Worm (Caenorhabditis elegans): Measurements from ENCODE around the gene uaf-2.

uaf-2 gene

DNA sequence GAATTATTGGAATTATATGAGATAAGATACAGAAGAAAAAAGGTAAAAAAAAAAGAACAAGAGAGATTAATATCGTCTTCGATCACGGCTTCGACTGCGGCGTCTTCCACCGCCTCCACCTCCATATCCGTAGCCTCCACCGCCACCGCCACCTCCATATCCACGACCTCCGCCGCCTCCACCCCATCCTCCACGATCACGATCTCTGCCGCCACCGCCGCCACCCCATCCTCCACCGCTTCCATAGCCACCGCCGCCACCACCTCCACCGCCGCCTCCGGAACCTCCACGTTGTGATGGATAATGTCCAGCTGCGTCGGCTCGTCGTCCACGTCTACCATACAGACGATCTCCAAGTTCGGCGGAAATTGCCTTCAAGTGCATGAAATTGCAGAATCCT, 1.7 kb downstream of the uaf-2 start:
- no peak for TF ChIP-seq him-1 (tag; optimal IDR thresholded peaks at IDR 0.05)
- TF ChIP-seq dao-5 (tag; optimal IDR thresholded peaks at IDR 0.05) = no peak
- TF ChIP-seq W03F9.2 (tag; optimal IDR thresholded peaks at IDR 0.05) = no peak

DNA sequence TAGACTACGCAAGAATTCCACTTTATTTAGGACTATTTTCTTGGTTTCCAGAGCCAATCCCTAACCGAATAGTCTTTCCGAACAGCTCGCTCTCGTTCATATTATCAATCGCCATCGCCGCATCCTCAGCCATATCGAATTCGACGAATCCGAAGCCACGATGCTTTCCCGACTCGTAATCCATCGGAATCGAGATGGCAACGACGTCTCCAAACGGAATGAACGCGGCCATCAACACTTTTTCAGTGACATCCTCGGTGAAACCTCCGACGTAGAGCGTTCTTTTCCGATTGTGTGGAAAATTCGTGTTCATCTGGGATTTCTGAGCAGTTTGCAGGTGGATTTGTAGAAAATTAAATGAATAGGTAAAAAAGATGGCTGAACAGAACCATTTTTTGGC, 2.2 kb downstream of the uaf-2 start, which contains the start of gene cyn-13:
cyn-13 (minus strand) TSS at position 313 of the 400 bp plus-strand sequence.
- TF ChIP-seq dao-5 (tag; optimal IDR thresholded peaks at IDR 0.05) (no peak), W03F9.2 (tag; optimal IDR thresholded peaks at IDR 0.05) (no peak), him-1 (tag; optimal IDR thresholded peaks at IDR 0.05) (no peak)

DNA sequence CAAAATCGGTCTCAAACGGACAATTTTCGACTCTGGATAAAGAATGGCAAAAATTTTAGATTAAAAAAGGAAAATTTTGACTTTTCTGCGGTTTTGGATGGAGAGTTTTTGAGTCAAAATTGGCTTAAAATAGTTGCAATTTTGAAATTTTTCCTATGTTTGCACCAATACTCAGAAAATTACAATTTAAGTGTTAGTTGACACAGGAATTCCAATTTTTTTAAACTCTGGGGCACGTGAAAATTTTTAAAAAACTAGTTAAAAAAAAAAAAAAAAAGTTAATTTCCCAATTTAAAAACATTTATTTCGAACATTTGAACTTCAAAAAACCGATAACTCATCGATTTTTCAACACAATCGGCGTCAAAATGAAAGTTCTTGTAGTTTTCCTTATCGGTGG, 6.8 kb downstream of the uaf-2 start, which contains the start of gene Y116A8C.33:
Y116A8C.33 (plus strand) TSS at position 301 of the 400 bp plus-strand sequence.
- TF ChIP-seq W03F9.2 (tag; optimal IDR thresholded peaks at IDR 0.05) = no peak
- TF ChIP-seq him-1 (tag; optimal IDR thresholded peaks at IDR 0.05) = no peak
- TF ChIP-seq dao-5 (tag; optimal IDR thresholded peaks at IDR 0.05) = no peak

DNA sequence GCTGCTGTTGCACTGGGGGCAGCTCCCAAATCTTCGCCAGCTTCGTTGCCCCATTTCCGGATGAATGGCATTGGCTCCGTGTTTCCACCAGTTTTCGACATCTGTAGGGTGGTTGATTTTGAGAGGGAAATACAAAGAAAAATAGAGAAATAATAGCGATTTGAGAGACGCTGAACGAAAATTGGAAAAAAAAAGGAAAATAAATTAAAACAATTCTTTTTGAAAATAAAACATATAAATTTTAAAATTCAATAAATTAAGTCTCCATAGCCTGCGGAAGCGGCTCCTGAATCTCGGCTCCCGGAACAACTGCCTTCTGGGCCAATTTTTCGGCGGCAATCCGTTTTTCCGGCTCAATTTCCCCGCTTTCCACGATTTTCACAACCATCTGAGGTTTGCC, 7.7 kb downstream of the uaf-2 start, which contains the start of gene sfa-1:
sfa-1 (minus strand) TSS at position 101 of the 400 bp plus-strand sequence.
- TF ChIP-seq dao-5 (tag; optimal IDR thresholded peaks at IDR 0.05) = no peak
- no peak for TF ChIP-seq W03F9.2 (tag; optimal IDR thresholded peaks at IDR 0.05)
- TF ChIP-seq him-1 (tag; optimal IDR thresholded peaks at IDR 0.05) = no peak

DNA sequence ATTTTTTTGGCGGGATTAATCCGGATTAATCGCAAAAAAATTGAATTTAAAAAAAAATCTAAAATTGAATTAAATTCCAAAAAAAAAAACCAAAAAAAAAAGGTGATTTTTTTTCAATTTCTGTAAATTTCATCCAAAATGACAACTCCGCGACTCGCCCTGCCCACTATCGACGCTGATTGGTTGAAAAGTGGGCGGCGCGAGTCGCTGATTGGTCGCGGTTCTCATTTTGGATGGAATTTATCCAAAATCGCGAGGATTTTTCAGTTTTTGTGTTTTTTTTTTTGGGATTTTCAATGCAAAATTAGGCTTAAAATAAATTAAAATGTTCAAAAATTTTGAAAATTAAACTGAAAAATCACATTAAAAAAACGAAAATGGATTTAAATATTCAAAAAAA, 9.1 kb downstream of the uaf-2 start:
- TF ChIP-seq him-1 (tag; optimal IDR thresholded peaks at IDR 0.05) (no peak), dao-5 (tag; optimal IDR thresholded peaks at IDR 0.05) (no peak), W03F9.2 (tag; optimal IDR thresholded peaks at IDR 0.05) (no peak)

DNA sequence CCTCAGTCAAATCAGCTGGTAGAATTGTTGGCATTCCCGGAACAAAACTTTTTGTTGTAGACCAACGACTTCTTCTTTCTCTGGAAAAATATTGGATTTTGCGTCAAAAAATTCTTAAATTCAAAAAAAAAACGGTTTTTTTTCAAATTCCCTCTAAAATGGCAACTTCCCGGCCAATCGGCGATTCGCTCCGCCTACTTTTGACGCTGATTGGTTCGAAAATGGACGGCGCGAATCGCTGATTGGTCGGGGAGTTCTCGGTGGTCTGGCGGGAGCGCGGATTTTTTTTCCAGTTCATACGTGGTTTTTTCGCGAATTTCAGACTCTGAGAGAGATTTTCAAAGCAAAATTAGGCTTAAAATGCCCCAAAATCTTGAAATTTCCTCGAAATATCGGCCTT, 9.8 kb downstream of the uaf-2 start:
- no peak for TF ChIP-seq W03F9.2 (tag; optimal IDR thresholded peaks at IDR 0.05)
- TF ChIP-seq him-1 (tag; optimal IDR thresholded peaks at IDR 0.05) = no peak
- TF ChIP-seq dao-5 (tag; optimal IDR thresholded peaks at IDR 0.05) = no peak

ce11 chrIV:17108200-17108599, 10.4 kb downstream of the uaf-2 start:
- TF ChIP-seq him-1 (tag; optimal IDR thresholded peaks at IDR 0.05) (no peak), W03F9.2 (tag; optimal IDR thresholded peaks at IDR 0.05) (no peak), dao-5 (tag; optimal IDR thresholded peaks at IDR 0.05) (no peak)

DNA sequence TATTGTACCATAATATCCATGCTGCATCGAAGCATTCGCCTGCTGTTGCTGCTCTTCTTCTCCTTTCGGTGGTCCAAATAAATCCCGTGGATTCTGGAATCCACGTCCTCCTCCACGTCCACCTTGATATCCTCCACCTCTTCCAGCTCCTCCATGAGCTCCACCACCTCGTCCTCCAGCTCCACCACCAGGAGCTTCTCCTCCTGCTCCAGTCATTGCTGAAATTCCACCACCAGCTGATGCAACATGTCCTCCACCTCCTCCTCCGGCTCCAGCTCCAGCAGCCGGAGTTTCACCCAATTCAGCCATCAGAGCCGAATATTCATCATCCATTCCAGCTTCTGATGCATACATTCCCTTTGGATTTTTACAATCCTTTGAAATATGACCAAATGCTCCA, 13.0 kb downstream of the uaf-2 start:
- TF ChIP-seq dao-5 (tag; optimal IDR thresholded peaks at IDR 0.05) = no peak
- TF ChIP-seq W03F9.2 (tag; optimal IDR thresholded peaks at IDR 0.05) = no peak
- no peak for TF ChIP-seq him-1 (tag; optimal IDR thresholded peaks at IDR 0.05)

DNA sequence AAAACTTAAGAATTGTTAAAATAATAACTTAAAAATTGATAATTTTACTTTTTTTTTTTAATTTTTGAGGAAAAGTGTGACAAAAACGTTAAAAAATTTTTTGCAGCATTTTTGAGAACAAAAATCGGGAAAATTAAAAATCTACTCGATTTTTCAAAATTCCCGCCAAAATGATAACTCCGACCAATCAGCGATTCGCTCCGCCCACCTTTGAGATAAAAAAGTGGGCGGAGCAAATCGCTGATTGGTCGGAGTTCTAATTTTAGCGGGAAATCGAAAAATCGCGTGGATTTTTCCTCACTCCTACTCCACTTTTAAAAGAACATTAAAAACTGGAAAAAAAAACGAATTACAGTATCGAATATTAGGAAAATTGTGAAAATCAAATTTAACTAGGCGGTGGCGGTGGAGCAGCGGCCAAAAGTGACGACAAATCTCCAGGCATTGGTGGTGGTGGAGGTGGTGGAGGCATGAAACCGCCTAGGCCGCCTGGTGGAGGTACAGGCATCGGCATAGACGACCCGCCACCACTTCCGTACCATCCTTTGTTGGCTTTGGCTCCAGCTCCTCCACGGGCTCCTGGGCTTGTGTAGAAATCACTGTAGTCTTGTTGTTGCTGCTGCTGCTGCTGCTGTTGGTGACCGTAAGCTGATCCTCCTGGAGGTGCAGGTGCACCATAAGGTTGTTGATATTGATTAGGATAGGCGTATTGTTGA, 14.3 kb downstream of the uaf-2 start:
- no peak for TF ChIP-seq dao-5 (tag; optimal IDR thresholded peaks at IDR 0.05)
- TF ChIP-seq him-1 (tag; optimal IDR thresholded peaks at IDR 0.05) = no peak
- no peak for TF ChIP-seq W03F9.2 (tag; optimal IDR thresholded peaks at IDR 0.05)

DNA sequence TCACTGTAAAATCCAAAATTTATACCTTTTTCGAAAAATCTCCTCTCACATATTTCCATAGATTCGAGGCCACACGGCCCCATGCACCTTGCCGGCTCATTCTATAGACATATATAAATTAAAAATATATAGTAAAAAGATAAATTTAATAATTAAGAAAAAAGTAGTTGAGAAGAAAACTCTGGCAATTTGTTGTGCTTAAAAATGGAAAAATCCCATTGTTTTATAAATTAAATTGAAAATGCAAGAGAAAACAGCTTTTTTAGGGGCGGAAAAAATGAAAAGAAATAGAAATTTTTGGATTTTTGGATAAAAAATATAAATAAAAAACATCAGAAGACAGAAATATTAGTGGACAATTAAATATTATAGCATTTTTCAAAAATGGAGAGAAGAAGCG, 15.0 kb downstream of the uaf-2 start, which contains the start of gene Y116A8C.30:
Y116A8C.30 (minus strand) TSS at position 101 of the 400 bp plus-strand sequence.
- TF ChIP-seq W03F9.2 (tag; optimal IDR thresholded peaks at IDR 0.05) = no peak
- no peak for TF ChIP-seq dao-5 (tag; optimal IDR thresholded peaks at IDR 0.05)
- no peak for TF ChIP-seq him-1 (tag; optimal IDR thresholded peaks at IDR 0.05)

DNA sequence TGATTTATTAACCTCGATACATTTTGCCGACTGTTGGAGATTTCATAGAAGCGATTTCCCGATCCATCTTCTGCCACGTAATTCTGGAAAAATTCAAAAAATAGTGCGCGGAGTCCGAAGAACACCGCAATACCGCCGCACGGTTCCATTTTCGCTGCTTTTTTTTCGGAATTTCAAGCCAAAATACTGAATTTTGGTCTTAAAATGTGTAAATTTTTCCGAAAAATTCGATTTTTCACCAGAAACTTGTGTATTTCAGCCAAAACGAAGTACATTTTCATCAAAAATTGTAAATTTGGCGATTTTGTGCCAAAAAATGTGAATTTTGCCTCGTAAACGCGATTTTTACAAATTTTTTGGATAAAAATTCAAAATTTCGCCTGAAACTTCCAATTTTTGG, 15.5 kb downstream of the uaf-2 start:
- TF ChIP-seq W03F9.2 (tag; optimal IDR thresholded peaks at IDR 0.05) = no peak
- no peak for TF ChIP-seq dao-5 (tag; optimal IDR thresholded peaks at IDR 0.05)
- TF ChIP-seq him-1 (tag; optimal IDR thresholded peaks at IDR 0.05) = no peak

DNA sequence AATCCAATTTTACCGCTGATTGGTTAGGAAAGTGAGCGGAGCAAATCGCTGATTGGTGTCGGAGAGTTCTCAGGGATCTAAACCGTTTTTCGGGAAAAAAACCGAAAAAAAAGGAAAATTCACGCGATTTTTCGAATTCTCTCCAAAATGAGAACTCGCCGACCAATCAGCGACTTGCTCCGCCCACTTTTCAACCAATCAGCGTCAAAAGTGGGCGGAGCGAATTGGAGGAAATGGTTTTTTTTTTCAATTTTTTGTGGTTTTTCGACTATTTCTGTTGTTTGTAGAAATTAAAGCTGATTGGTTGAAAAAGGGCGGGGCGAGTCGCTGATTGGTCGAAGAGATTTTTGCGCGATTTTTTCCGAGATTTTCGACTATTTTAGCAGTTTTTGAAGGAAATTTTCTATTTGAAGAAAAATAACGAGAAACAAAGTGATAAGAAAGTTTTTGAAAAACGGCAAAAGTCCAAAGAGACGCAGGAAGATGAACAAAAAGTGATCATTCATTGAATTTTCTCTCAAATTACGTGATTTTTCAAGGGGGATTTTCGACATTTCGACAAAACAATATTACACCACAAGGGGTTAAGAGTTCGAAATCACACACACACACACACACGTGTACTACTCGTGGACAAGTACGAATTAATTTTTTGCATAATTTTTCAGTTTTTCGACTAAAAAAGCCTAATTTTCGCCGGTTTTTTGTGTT, 17.8 kb downstream of the uaf-2 start:
- TF ChIP-seq W03F9.2 (tag; optimal IDR thresholded peaks at IDR 0.05) = no peak

DNA sequence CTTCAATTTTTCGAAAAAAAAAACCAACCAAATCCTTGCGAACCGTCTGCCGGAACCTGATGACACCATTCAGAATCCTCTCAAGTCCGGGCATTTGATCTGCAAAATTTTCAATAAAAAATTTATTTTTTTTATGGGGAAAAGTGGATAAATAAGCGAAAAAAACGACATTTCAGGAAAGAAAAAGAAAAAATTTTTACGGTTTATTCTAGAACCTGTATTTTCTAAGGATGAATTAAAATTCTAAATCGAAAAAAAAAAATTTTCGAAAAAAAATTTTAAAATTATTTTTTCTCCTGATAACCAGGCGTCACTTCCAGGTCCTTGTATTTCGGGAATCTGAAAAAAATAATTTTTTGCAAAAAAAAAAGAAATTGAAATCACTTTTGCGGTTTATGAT, 18.4 kb downstream of the uaf-2 start, which contains the start of gene bca-2:
bca-2 (minus strand) TSS at position 101 of the 400 bp plus-strand sequence.
- TF ChIP-seq dao-5 (tag; optimal IDR thresholded peaks at IDR 0.05) (no peak), him-1 (tag; optimal IDR thresholded peaks at IDR 0.05) (no peak), W03F9.2 (tag; optimal IDR thresholded peaks at IDR 0.05) (no peak)

- TF ChIP-seq him-1 (tag; optimal IDR thresholded peaks at IDR 0.05) (no peak), W03F9.2 (tag; optimal IDR thresholded peaks at IDR 0.05) (no peak)
Measured at ce11 chrIV:17099113-17099512, 19.5 kb downstream of the uaf-2 start.
